Worm (Caenorhabditis elegans): ENCODE measurements around the gene mmcm-1.

DNA sequence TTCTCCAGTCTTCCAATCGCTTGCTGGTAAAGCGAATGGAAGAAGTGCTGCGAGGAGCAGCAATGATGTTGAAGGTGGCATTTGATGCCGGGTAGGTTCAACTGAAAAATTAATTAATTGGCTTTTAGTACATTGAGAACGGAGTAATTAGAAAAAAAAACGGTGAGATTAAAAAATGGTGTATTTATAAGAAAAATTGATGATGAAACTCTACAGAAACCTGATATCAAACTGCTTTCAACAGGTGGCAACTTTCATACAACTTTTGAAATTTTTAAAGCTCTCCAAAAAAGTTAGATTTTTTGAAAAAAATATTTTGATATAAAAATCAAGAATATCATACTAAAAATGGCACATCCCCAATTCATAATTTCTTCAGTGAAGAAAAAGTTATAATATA lies 6.6 kb upstream of the mmcm-1 start, which contains the start of gene pat-3:
- no peak for TF ChIP-seq him-1 (tag; optimal IDR thresholded peaks at IDR 0.05)
- TF ChIP-seq W03F9.2 (tag; optimal IDR thresholded peaks at IDR 0.05) = no peak
